Worm (Caenorhabditis elegans) whole organism, L1 larva: ENCODE data around the gene F39E9.6.

ENCODE experiments used
- aly-2 ChIP-seq: fragments of 150-350 bp; optimal IDR thresholded peaks from 2 replicates; lab custom pipeline; 2014; ENCODE audit warnings: missing biosample characterization, missing genetic modification characterization
- ceh-90 ChIP-seq: sonication (generic microtip); optimal IDR thresholded peaks from 2 replicates; lab custom pipeline; 2016; ENCODE audit warnings: missing genetic modification characterization, missing compliant biosample characterization
- hlh-4 ChIP-seq: sonication (generic microtip); optimal IDR thresholded peaks from 2 replicates; lab custom pipeline; 2016; ENCODE audit warnings: mild to moderate bottlenecking, missing genetic modification characterization, missing compliant biosample characterization
- mdl-1 ChIP-seq, 2 experiments: fragments of 150-350 bp; optimal IDR thresholded peaks; 2 replicates each; lab custom pipeline; 2014 to 2017; ENCODE audit warnings: missing biosample characterization in 2 of 2, missing genetic modification characterization in 2 of 2, inconsistent platforms in 1 of 2
- nhr-11 ChIP-seq: fragments of 150-350 bp; optimal IDR thresholded peaks from 2 replicates; lab custom pipeline; 2014; ENCODE audit warnings: missing biosample characterization, missing genetic modification characterization
- pax-3 ChIP-seq: fragments of 200-800 bp; sonication (Bioruptor generic); optimal IDR thresholded peaks from 2 replicates; lab custom pipeline; 2018; ENCODE audit warnings: mild to moderate bottlenecking, missing genetic modification characterization, moderate library complexity, missing compliant biosample characterization
- snpc-4 ChIP-seq: fragments of 150-350 bp; optimal IDR thresholded peaks from 2 replicates; lab custom pipeline; 2014; ENCODE audit warnings: missing biosample characterization, missing genetic modification characterization
- xbp-1 ChIP-seq: sonication (generic microtip); optimal IDR thresholded peaks from 2 replicates; lab custom pipeline; 2016; ENCODE audit warnings: missing genetic modification characterization, missing compliant biosample characterization
- zag-1 ChIP-seq: fragments of 150-350 bp; optimal IDR thresholded peaks from 2 replicates; lab custom pipeline; 2014; ENCODE audit warnings: missing biosample characterization, missing genetic modification characterization

DNA sequence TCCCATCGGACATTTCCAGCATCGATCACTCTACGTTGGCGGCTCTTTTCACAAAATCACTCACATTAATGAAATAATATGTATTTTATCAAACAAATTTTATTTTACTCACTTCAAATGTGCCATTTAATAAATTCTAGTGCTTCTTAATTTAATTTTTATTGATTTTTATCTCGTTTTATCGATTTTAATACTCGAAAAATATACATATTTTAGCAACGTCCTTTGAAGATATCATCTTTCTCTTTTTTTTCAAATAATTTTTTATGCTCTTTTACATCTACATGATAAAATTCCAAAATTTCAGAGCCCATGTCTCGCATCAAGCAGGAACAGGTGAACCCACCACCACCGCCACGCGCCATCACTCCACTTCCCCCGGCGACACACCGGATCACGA is 45.5 kb upstream of the F39E9.6 start, which contains the start of the genes lido-14 and bath-27:
- TF ChIP-seq zag-1 (tag; lab: Kevin White, UChicago) (no peak), aly-2 (no peak), ceh-90 (tag; lab: Kevin White, UChicago) (no peak), mdl-1 (tag; optimal IDR thresholded peaks at IDR 0.05; lab: Kevin White, UChicago) (no peak), snpc-4 (tag; lab: Kevin White, UChicago) (no peak), hlh-4 (tag; lab: Kevin White, UChicago) (no peak), pax-3 (no peak), xbp-1 (tag; lab: Kevin White, UChicago) (no peak), nhr-11 (tag; lab: Kevin White, UChicago) (no peak)
